Worm (Caenorhabditis elegans): Measurements from ENCODE around the gene C47E12.2.

DNA sequence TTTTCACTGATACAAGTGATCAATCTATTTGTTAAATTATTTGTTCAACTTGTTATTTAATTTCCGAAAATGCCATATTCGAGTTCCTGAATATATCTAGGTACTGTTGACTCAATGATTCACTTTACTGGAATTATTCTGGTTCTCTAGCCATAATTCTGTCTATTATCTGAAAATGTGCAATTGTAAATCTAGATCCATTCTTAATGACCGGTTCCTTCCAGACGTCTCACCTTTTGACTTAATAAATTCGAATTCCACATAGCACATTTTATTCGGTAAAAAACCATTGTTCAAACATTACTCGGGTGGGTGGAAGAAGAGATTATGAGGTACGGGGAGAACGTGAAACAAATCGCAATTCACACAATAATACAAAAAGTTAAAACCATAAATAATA lies 13.9 kb downstream of the C47E12.2 start:
- TF ChIP-seq nhr-11 (tag; optimal IDR thresholded peaks at IDR 0.05) (no peak), ceh-31 (tag; optimal IDR thresholded peaks at IDR 0.05) (no peak), ama-1 (optimal IDR thresholded peaks at IDR 0.05) (no peak), hlh-30 (tag; optimal IDR thresholded peaks at IDR 0.05; ENCODE audit: insufficient read depth) (no peak), dve-1 (tag; optimal IDR thresholded peaks at IDR 0.05) (no peak)

All from whole organism, late embryonic.